Fruit fly (Drosophila melanogaster): ENCODE results near the gene sky.

DNA sequence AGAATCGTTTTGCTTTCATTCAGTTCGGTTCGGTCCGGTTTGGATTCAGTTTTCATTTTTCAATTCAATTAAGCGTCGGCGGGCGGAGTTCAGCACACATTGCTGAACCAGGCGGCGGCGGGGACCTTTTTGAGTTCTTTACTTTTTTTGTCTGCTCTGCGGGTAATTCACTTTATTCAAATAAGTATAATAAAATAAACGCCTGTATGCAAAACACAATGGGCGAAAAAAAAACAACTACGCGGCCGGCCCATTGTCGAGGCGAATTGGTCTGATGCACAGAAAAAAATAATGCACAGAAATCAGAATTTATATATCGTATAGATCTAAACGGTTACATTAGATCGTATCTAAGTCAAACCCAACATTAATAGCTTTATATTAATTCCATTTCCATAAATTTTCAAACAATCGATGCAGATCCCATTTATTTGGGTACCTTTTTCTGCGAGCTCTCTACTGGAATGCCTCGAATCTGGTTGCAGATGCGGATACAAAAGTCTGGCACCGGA lies 5.9 kb downstream of the sky start:
- TF ChIP-seq rgr (GFP tag; optimal IDR thresholded peaks at IDR 0.05) (peak; percentile 65), lola (GFP tag; optimal IDR thresholded peaks at IDR 0.05) (no peak), usp (GFP tag; optimal IDR thresholded peaks at IDR 0.05) (no peak), Hnf4 (GFP tag; optimal IDR thresholded peaks at IDR 0.05) (peak; percentile 17)
